Fruit fly (Drosophila melanogaster) whole organism, wandering third instar larva: ENCODE results near the gene CG17124.

Experiments used
- Abd-B ChIP-seq: fragments of >200 bp; optimal IDR thresholded peaks from 2 replicates; lab custom pipeline; 2017; ENCODE audit warnings: missing biosample characterization, missing genetic modification characterization
- Dfd ChIP-seq: fragments of >200 bp; optimal IDR thresholded peaks from 2 replicates; lab custom pipeline; 2017; ENCODE audit warnings: missing biosample characterization, missing genetic modification characterization
- Dif ChIP-seq: fragments of 200-275, 200-300 bp; sonication (Bioruptor generic); optimal IDR thresholded peaks from 2 replicates; lab custom pipeline; 2018; ENCODE audit warnings: missing biosample characterization, missing genetic modification characterization; ENCODE audit not compliant: partially characterized antibody
- Jra ChIP-seq: sonication (Bioruptor generic); optimal IDR thresholded peaks from 2 replicates; lab custom pipeline; 2016; ENCODE audit warnings: missing biosample characterization, missing genetic modification characterization
- OdsH ChIP-seq: fragments of 200-800 bp; sonication (Bioruptor generic); optimal IDR thresholded peaks from 2 replicates; lab custom pipeline; 2016; ENCODE audit warnings: missing biosample characterization, mild to moderate bottlenecking, missing genetic modification characterization
- Rel ChIP-seq, 2 experiments: fragments of 200-800 bp; sonication (Bioruptor generic) in 1 of 2; optimal IDR thresholded peaks; 2 replicates in 1 of 2; 3 replicates in 1 of 2; lab custom pipeline; 2016 to 2019; ENCODE audit warnings: mild to moderate bottlenecking in 2 of 2, missing biosample characterization in 2 of 2, missing genetic modification characterization in 2 of 2, moderate library complexity in 1 of 2
- Vsx2 ChIP-seq: fragments of 200-300, 225-300 bp; sonication (Bioruptor generic); optimal IDR thresholded peaks from 2 replicates; lab custom pipeline; 2018; ENCODE audit warnings: missing biosample characterization, missing genetic modification characterization; ENCODE audit not compliant: partially characterized antibody
- br ChIP-seq: fragments of 200-800 bp; sonication (Bioruptor generic); optimal IDR thresholded peaks from 2 replicates; lab custom pipeline; 2016; ENCODE audit warnings: missing biosample characterization, missing genetic modification characterization
- brk ChIP-seq: fragments of 200-800 bp; sonication (Bioruptor generic); optimal IDR thresholded peaks from 2 replicates; lab custom pipeline; 2016; ENCODE audit warnings: missing biosample characterization, mild to moderate bottlenecking, missing genetic modification characterization
- foxo ChIP-seq, 2 experiments: fragments of 200-800 bp; sonication (Bioruptor generic); optimal IDR thresholded peaks; 2 replicates in 1 of 2; 3 replicates in 1 of 2; lab custom pipeline; 2016 to 2017; ENCODE audit warnings: missing biosample characterization in 2 of 2, missing genetic modification characterization in 2 of 2
- h ChIP-seq: fragments of 200-800 bp; sonication (Bioruptor generic); optimal IDR thresholded peaks from 3 replicates; lab custom pipeline; 2016; ENCODE audit warnings: missing biosample characterization, mild to moderate bottlenecking, missing genetic modification characterization
- pan ChIP-seq: fragments of >200 bp; optimal IDR thresholded peaks from 2 replicates; lab custom pipeline; 2017
- woc ChIP-seq: sonication (Bioruptor generic); optimal IDR thresholded peaks from 2 replicates; lab custom pipeline; 2016; ENCODE audit warnings: missing biosample characterization, mild to moderate bottlenecking, missing genetic modification characterization

DNA sequence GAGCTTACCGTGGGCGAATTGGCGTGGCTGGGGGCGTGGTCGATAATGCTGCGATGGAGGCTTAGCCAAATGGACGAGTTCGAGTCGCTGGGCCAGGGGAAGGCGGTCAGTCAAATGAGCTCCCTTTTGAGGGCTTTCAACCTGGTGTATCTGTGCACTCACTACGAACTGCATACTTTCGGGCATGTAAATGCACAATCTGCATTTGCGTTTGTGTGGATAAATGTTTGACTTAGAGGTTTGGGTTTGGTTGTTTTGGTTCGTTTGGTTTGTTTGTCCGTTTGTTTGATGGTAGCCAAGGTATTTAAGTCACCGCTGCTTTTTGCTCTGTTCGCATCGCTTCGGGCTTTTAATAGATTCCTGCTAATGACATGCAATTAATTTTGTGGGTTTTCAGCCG lies 44.9 kb downstream of the CG17124 start:
- no peak for TF ChIP-seq Rel (GFP tag; optimal IDR thresholded peaks at IDR 0.05; lab: Kevin White, UChicago)
- TF ChIP-seq Rel (tag; optimal IDR thresholded peaks at IDR 0.05; lab: Kevin White, UChicago), result no peak
- TF ChIP-seq br, result no peak
- TF ChIP-seq brk (GFP tag; lab: Kevin White, UChicago), result no peak
- TF ChIP-seq woc (GFP tag; lab: Kevin White, UChicago), result no peak
- TF ChIP-seq Dfd, result no peak
- TF ChIP-seq OdsH (GFP tag; lab: Kevin White, UChicago), result no peak
- TF ChIP-seq h, result no peak
- TF ChIP-seq pan (lab: Kevin White, UChicago), result no peak
- no peak for TF ChIP-seq foxo (GFP tag; optimal IDR thresholded peaks at IDR 0.05; lab: Kevin White, UChicago)
- no peak for TF ChIP-seq Jra (GFP tag; lab: Kevin White, UChicago)
- TF ChIP-seq Vsx2 (GFP tag; lab: Kevin White, UChicago), result no peak
- TF ChIP-seq Dif (GFP tag; lab: Kevin White, UChicago), result no peak
- no peak for TF ChIP-seq Abd-B (GFP tag; lab: Kevin White, UChicago)
